Worm (Caenorhabditis elegans): ENCODE results near the gene F52D2.5.

F52D2.5 gene

ce11 chrX:1939248-1939647, 35.4 kb downstream of the F52D2.5 start:
- TF ChIP-seq ceh-9 (tag; optimal IDR thresholded peaks at IDR 0.05) (no peak), elt-3 (tag; optimal IDR thresholded peaks at IDR 0.05) (no peak), unc-39 (tag; optimal IDR thresholded peaks at IDR 0.05) (no peak), nfya-1 (tag; optimal IDR thresholded peaks at IDR 0.05; ENCODE audit: insufficient read depth) (no peak)

- no peak for TF ChIP-seq ZK546.5 (tag; optimal IDR thresholded peaks at IDR 0.05)
- TF ChIP-seq unc-62 (GFP tag; optimal IDR thresholded peaks at IDR 0.05), result no peak
- no peak for TF ChIP-seq fos-1 (tag; optimal IDR thresholded peaks at IDR 0.05)
- TF ChIP-seq nhr-12 (tag; optimal IDR thresholded peaks at IDR 0.05), result no peak
- TF ChIP-seq tbx-2 (tag; optimal IDR thresholded peaks at IDR 0.05), result no peak
Measured at ce11 chrX:1935438-1935837, 39.2 kb downstream of the F52D2.5 start.

ce11 chrX:1924138-1924537, 50.5 kb downstream of the F52D2.5 start, which contains the start of gene ZC53.2:
TSS of gene ZC53.2 (minus strand) at chrX:1924238.
- TF ChIP-seq hmg-11 (tag; optimal IDR thresholded peaks at IDR 0.05) (no peak), nhr-77 (tag; optimal IDR thresholded peaks at IDR 0.05) (no peak), fkh-10 (GFP tag; optimal IDR thresholded peaks at IDR 0.05) (no peak), aly-2 (tag; optimal IDR thresholded peaks at IDR 0.05) (no peak), skn-1 (tag; optimal IDR thresholded peaks at IDR 0.05) (no peak), ceh-82 (tag; optimal IDR thresholded peaks at IDR 0.05) (no peak), nhr-11 (tag; optimal IDR thresholded peaks at IDR 0.05) (no peak), elt-2 (tag; optimal IDR thresholded peaks at IDR 0.05) (no peak), lin-39 (tag; optimal IDR thresholded peaks at IDR 0.05) (no peak)
